Fruit fly (Drosophila melanogaster): ENCODE results near the gene Taf10.
A peak's percentile ranks its signal among the peaks of the same experiment; 100 is the strongest.

dm6 chr2L:2751904-2752459 lies 15.7 kb upstream of the Taf10 start, which contains the start of gene Bacc:
- TF ChIP-seq HLH106 (tag; optimal IDR thresholded peaks at IDR 0.05) (peak; percentile 96), foxo (GFP tag; optimal IDR thresholded peaks at IDR 0.05) (peak; percentile 89 to 98), Mio (GFP tag; optimal IDR thresholded peaks at IDR 0.05) (peak; percentile 76), Jra (GFP tag; optimal IDR thresholded peaks at IDR 0.05) (peak; percentile 90), Dfd (GFP tag; optimal IDR thresholded peaks at IDR 0.05) (peak; percentile 76), Vsx2 (GFP tag; optimal IDR thresholded peaks at IDR 0.05; ENCODE audit: partially characterized antibody) (no peak), psq (GFP tag; optimal IDR thresholded peaks at IDR 0.05) (peak; percentile 93)
